Worm (Caenorhabditis elegans) whole organism, L1 larva: ENCODE results near the gene F53B7.7.

Experiments used
- C04F5.9 ChIP-seq: sonication (generic microtip); optimal IDR thresholded peaks from 2 replicates; lab custom pipeline; 2016; ENCODE audit warnings: missing genetic modification characterization, missing compliant biosample characterization
- C16A3.4 ChIP-seq: fragments of 150-350 bp; optimal IDR thresholded peaks from 2 replicates; lab custom pipeline; 2014; ENCODE audit warnings: missing biosample characterization, missing genetic modification characterization
- C34B4.2 ChIP-seq: sonication (generic microtip); optimal IDR thresholded peaks from 2 replicates; lab custom pipeline; 2017; ENCODE audit warnings: mild to moderate bottlenecking, missing genetic modification characterization, missing compliant biosample characterization
- aha-1 ChIP-seq: fragments of 150-350 bp; optimal IDR thresholded peaks from 2 replicates; lab custom pipeline; 2014; ENCODE audit warnings: missing biosample characterization, missing genetic modification characterization
- aly-2 ChIP-seq: fragments of 150-350 bp; optimal IDR thresholded peaks from 2 replicates; lab custom pipeline; 2014; ENCODE audit warnings: missing biosample characterization, missing genetic modification characterization
- ama-1 ChIP-seq: fragments of 150-350 bp; optimal IDR thresholded peaks from 2 replicates; lab custom pipeline; 2014
- ceh-8 ChIP-seq: fragments of 200-800 bp; sonication (Bioruptor generic); optimal IDR thresholded peaks from 2 replicates; lab custom pipeline; 2018; ENCODE audit warnings: mild to moderate bottlenecking, missing genetic modification characterization, moderate library complexity, missing compliant biosample characterization
- ceh-82 ChIP-seq, 3 experiments: fragments of 150-350 bp in 1 of 3; sonication (generic microtip) in 2 of 3; optimal IDR thresholded peaks; 2 replicates each; lab custom pipeline; 2014 to 2017; ENCODE audit warnings: missing biosample characterization in 3 of 3, missing genetic modification characterization in 3 of 3
- ceh-88 ChIP-seq: fragments of 200-800 bp; sonication (Bioruptor generic); IDR thresholded peaks from 2 replicates; pipeline ENCODE4 v1.3.6; 2022; ENCODE audit warnings: missing genetic modification characterization, missing compliant biosample characterization
- ceh-90 ChIP-seq: sonication (generic microtip); optimal IDR thresholded peaks from 2 replicates; lab custom pipeline; 2016; ENCODE audit warnings: missing genetic modification characterization, missing compliant biosample characterization
- ces-1 ChIP-seq: fragments of 150-350 bp; optimal IDR thresholded peaks from 2 replicates; lab custom pipeline; 2014; ENCODE audit warnings: missing biosample characterization, missing genetic modification reagents, missing genetic modification characterization
- dpl-1 ChIP-seq, 3 experiments: fragments of 150-350 bp in 2 of 3; sonication (generic microtip) in 1 of 3; optimal IDR thresholded peaks; 2 replicates each; lab custom pipeline; 2014 to 2017; ENCODE audit warnings: missing biosample characterization in 3 of 3, missing genetic modification characterization in 3 of 3, missing genetic modification reagents in 3 of 3
- dsc-1 ChIP-seq: sonication (generic microtip); optimal IDR thresholded peaks from 2 replicates; lab custom pipeline; 2016; ENCODE audit warnings: mild to moderate bottlenecking, missing genetic modification characterization, missing compliant biosample characterization
- efl-1 ChIP-seq, 4 experiments: fragments of 150-350 bp; optimal IDR thresholded peaks in 3 of 4; peaks in 1 of 4; 1 replicate in 1 of 4; 2 replicates in 3 of 4; lab custom pipeline; 2014; ENCODE audit warnings: missing biosample characterization in 2 of 4, missing genetic modification characterization in 2 of 4, missing genetic modification reagents in 2 of 4
- efl-3 ChIP-seq: fragments of 200-800 bp; sonication (Bioruptor generic); optimal IDR thresholded peaks from 2 replicates; lab custom pipeline; 2018; ENCODE audit warnings: mild to moderate bottlenecking, missing genetic modification characterization, missing compliant biosample characterization
- elt-2 ChIP-seq: sonication (generic microtip); optimal IDR thresholded peaks from 2 replicates; lab custom pipeline; 2016; ENCODE audit warnings: missing genetic modification characterization, mild to moderate bottlenecking, inconsistent platforms, missing compliant biosample characterization, missing genetic modification reagents
- fkh-10 ChIP-seq: sonication (generic microtip); optimal IDR thresholded peaks from 2 replicates; lab custom pipeline; 2017; ENCODE audit warnings: missing biosample characterization, missing genetic modification reagents, missing genetic modification characterization
- fkh-8 ChIP-seq: sonication (generic microtip); optimal IDR thresholded peaks from 2 replicates; lab custom pipeline; 2016; ENCODE audit warnings: mild to moderate bottlenecking, missing genetic modification characterization, missing compliant biosample characterization
- fos-1 ChIP-seq: fragments of 150-350 bp; optimal IDR thresholded peaks from 2 replicates; lab custom pipeline; 2014; ENCODE audit warnings: missing biosample characterization, missing genetic modification characterization
- grh-1 ChIP-seq: fragments of 200-800 bp; sonication (Bioruptor generic); IDR thresholded peaks from 2 replicates; pipeline ENCODE4 v1.3.6; 2022; ENCODE audit warnings: missing genetic modification reagents, missing genetic modification characterization, missing compliant biosample characterization
- hpl-2 ChIP-seq: fragments of 150-350 bp; optimal IDR thresholded peaks from 2 replicates; lab custom pipeline; 2014; ENCODE audit warnings: missing biosample characterization, missing genetic modification reagents, missing genetic modification characterization
- irx-1 ChIP-seq: sonication (generic microtip); optimal IDR thresholded peaks from 2 replicates; lab custom pipeline; 2016; ENCODE audit warnings: missing genetic modification characterization, missing compliant biosample characterization
- lin-13 ChIP-seq: fragments of 150-350 bp; optimal IDR thresholded peaks from 2 replicates; lab custom pipeline; 2014; ENCODE audit warnings: missing biosample characterization, missing genetic modification reagents, missing genetic modification characterization
- lin-14 ChIP-seq: fragments of 200-800 bp; sonication (Bioruptor generic); optimal IDR thresholded peaks from 2 replicates; lab custom pipeline; 2018; ENCODE audit warnings: mild to moderate bottlenecking, missing genetic modification characterization, moderate library complexity, missing compliant biosample characterization
- lin-15B ChIP-seq: fragments of 150-350 bp; sonication (generic microtip); optimal IDR thresholded peaks from 3 replicates; lab custom pipeline; 2014; ENCODE audit warnings: missing biosample characterization, missing genetic modification characterization
- lin-39 ChIP-seq: fragments of 150-350 bp; optimal IDR thresholded peaks from 2 replicates; lab custom pipeline; 2014; ENCODE audit warnings: missing biosample characterization, missing genetic modification reagents, missing genetic modification characterization
- lsy-2 ChIP-seq, 2 experiments: fragments of 150-350 bp; optimal IDR thresholded peaks; 2 replicates each; lab custom pipeline; 2014; ENCODE audit warnings: missing biosample characterization in 2 of 2, missing genetic modification characterization in 2 of 2
- mdl-1 ChIP-seq, 2 experiments: fragments of 150-350 bp; optimal IDR thresholded peaks; 2 replicates each; lab custom pipeline; 2014 to 2017; ENCODE audit warnings: missing biosample characterization in 2 of 2, missing genetic modification characterization in 2 of 2, inconsistent platforms in 1 of 2
- mep-1 ChIP-seq: fragments of 150-350 bp; optimal IDR thresholded peaks from 2 replicates; lab custom pipeline; 2014; ENCODE audit warnings: missing biosample characterization, missing genetic modification characterization
- nhr-12 ChIP-seq: sonication (generic microtip); optimal IDR thresholded peaks from 2 replicates; lab custom pipeline; 2017; ENCODE audit warnings: missing biosample characterization, missing genetic modification characterization
- nhr-19 ChIP-seq: fragments of 200-800 bp; sonication (Bioruptor generic); conservative IDR thresholded peaks from 2 replicates; pipeline ENCODE4 v1.3.6; 2022; ENCODE audit warnings: missing genetic modification characterization, missing compliant biosample characterization
- nhr-28 ChIP-seq: fragments of 150-350 bp; optimal IDR thresholded peaks from 2 replicates; lab custom pipeline; 2014; ENCODE audit warnings: missing biosample characterization, missing genetic modification characterization
- nhr-47 ChIP-seq: sonication (generic microtip); optimal IDR thresholded peaks from 2 replicates; lab custom pipeline; 2016; ENCODE audit warnings: mild to moderate bottlenecking, missing genetic modification characterization, moderate library complexity, missing compliant biosample characterization
- nhr-71 ChIP-seq: sonication (generic microtip); optimal IDR thresholded peaks from 2 replicates; lab custom pipeline; 2016; ENCODE audit warnings: mild to moderate bottlenecking, missing genetic modification characterization, moderate library complexity, missing compliant biosample characterization
- nhr-77 ChIP-seq: fragments of 150-350 bp; optimal IDR thresholded peaks from 2 replicates; lab custom pipeline; 2014; ENCODE audit warnings: missing biosample characterization, missing genetic modification characterization
- nhr-84 ChIP-seq: sonication (generic microtip); optimal IDR thresholded peaks from 2 replicates; lab custom pipeline; 2017; ENCODE audit warnings: missing biosample characterization, missing genetic modification characterization
- nhr-85 ChIP-seq: sonication (generic microtip); peaks from one replicate; lab custom pipeline; 2016; ENCODE audit warnings: missing genetic modification characterization, inconsistent platforms, missing compliant biosample characterization
- nhr-90 ChIP-seq: sonication (generic microtip); optimal IDR thresholded peaks from 2 replicates; lab custom pipeline; 2016; ENCODE audit warnings: mild to moderate bottlenecking, missing genetic modification characterization, missing compliant biosample characterization; ENCODE audit not compliant: poor library complexity
- pag-3 ChIP-seq: sonication (generic microtip); optimal IDR thresholded peaks from 2 replicates; lab custom pipeline; 2017; ENCODE audit warnings: missing genetic modification characterization, mild to moderate bottlenecking, missing compliant biosample characterization, antibody characterized with exemption, borderline replicate concordance; ENCODE audit not compliant: insufficient read depth
- pqm-1 ChIP-seq: sonication (generic microtip); optimal IDR thresholded peaks from 3 replicates; lab custom pipeline; 2017; ENCODE audit warnings: missing biosample characterization, missing genetic modification characterization
- rnt-1 ChIP-seq: sonication (generic microtip); optimal IDR thresholded peaks from 2 replicates; lab custom pipeline; 2016; ENCODE audit warnings: mild to moderate bottlenecking, missing genetic modification characterization, moderate library complexity, missing compliant biosample characterization
- snpc-4 ChIP-seq: fragments of 150-350 bp; optimal IDR thresholded peaks from 2 replicates; lab custom pipeline; 2014; ENCODE audit warnings: missing biosample characterization, missing genetic modification characterization
- tbx-2 ChIP-seq: sonication (generic microtip); optimal IDR thresholded peaks from 2 replicates; lab custom pipeline; 2016; ENCODE audit warnings: missing genetic modification characterization, missing compliant biosample characterization
- unc-130 ChIP-seq: fragments of 150-350 bp; optimal IDR thresholded peaks from 2 replicates; lab custom pipeline; 2017; ENCODE audit warnings: missing biosample characterization, missing genetic modification characterization, inconsistent platforms
- unc-30 ChIP-seq: sonication (generic microtip); optimal IDR thresholded peaks from 2 replicates; lab custom pipeline; 2017; ENCODE audit warnings: missing biosample characterization, missing genetic modification characterization
- unc-62 ChIP-seq: fragments of 150-350 bp; optimal IDR thresholded peaks from 2 replicates; lab custom pipeline; 2014; ENCODE audit warnings: missing biosample characterization, missing genetic modification reagents, missing genetic modification characterization
- xbp-1 ChIP-seq: sonication (generic microtip); optimal IDR thresholded peaks from 2 replicates; lab custom pipeline; 2016; ENCODE audit warnings: missing genetic modification characterization, missing compliant biosample characterization
- zip-4 ChIP-seq: fragments of 200-800 bp; sonication (Bioruptor generic); optimal IDR thresholded peaks from 2 replicates; lab custom pipeline; 2018; ENCODE audit warnings: mild to moderate bottlenecking, missing genetic modification characterization, moderate library complexity, missing compliant biosample characterization
- ztf-4 ChIP-seq: fragments of 150-350 bp; optimal IDR thresholded peaks from 2 replicates; lab custom pipeline; 2014; ENCODE audit warnings: missing biosample characterization, missing genetic modification characterization

Gene F53B7.7

ce11 chrV:10951655-10952278, 47.1 kb upstream of the F53B7.7 start, which contains the start of gene F17C11.4 (continued):
- TF ChIP-seq aha-1 (tag; lab: Kevin White, UChicago) (no peak), nhr-71 (peak; percentile 99), unc-130 (peak; percentile 98), pqm-1 (tag; lab: Kevin White, UChicago) (no peak), pag-3 (tag; lab: Kevin White, UChicago) (peak; percentile 70), mdl-1 (tag; optimal IDR thresholded peaks at IDR 0.05; lab: Kevin White, UChicago) (peak in 1 of 2 experiments; percentile 97), lin-15B (tag; lab: Kevin White, UChicago) (no peak), fkh-10 (GFP tag; lab: Kevin White, UChicago) (peak; percentile 35), nhr-85 (peak; percentile 98), ces-1 (GFP tag; lab: Kevin White, UChicago) (no peak), C16A3.4 (tag; lab: Kevin White, UChicago) (peak; percentile 66), lin-14 (GFP tag; lab: Kevin White, UChicago) (peak; percentile 96), snpc-4 (peak; percentile 71), fos-1 (tag; lab: Kevin White, UChicago) (peak; percentile 47), nhr-84 (tag; lab: Kevin White, UChicago) (no peak), tbx-2 (peak; percentile 88), nhr-90 (tag; lab: Kevin White, UChicago) (peak; percentile 83), zip-4 (GFP tag; lab: Kevin White, UChicago) (peak; percentile 21), irx-1 (tag; lab: Kevin White, UChicago) (peak; percentile 72), mep-1 (tag; lab: Kevin White, UChicago) (peak; percentile 75), lsy-2 (tag; optimal IDR thresholded peaks at IDR 0.05; lab: Kevin White, UChicago) (peak; percentile 80 to 81), nhr-47 (tag; lab: Kevin White, UChicago) (peak; percentile 83), ceh-8 (peak; percentile 59), lin-13 (peak; percentile 78), C04F5.9 (tag; lab: Kevin White, UChicago) (peak; percentile 25), ceh-82 (tag; optimal IDR thresholded peaks at IDR 0.05; lab: Kevin White, UChicago) (peak; percentile 27 to 66 (median 35)), lin-39 (tag; lab: Kevin White, UChicago) (peak; percentile 81), fkh-8 (tag; lab: Kevin White, UChicago) (peak; percentile 71), efl-1 (optimal IDR thresholded peaks at IDR 0.05; lab: Kevin White, UChicago) (peak; percentile 43 to 51), efl-1 (GFP tag; optimal IDR thresholded peaks at IDR 0.05 in 1 of 2; lab: Kevin White, UChicago) (peak; percentile 43 to 94), nhr-28 (tag; lab: Kevin White, UChicago) (no peak), nhr-77 (peak; percentile 2)

- 0 out of 2 replicates have a peak, but pooled peaks have one; percentile 21 for TF ChIP-seq ceh-88 (GFP tag; lab: Robert Waterston, UW)
- TF ChIP-seq dsc-1 (tag; lab: Kevin White, UChicago) = no peak
- TF ChIP-seq nhr-71 = peak; percentile 67
- TF ChIP-seq aha-1 (tag; lab: Kevin White, UChicago) = no peak
- TF ChIP-seq ceh-90 (tag; lab: Kevin White, UChicago) = no peak
- peak; percentile 19 for TF ChIP-seq ztf-4 (tag; lab: Kevin White, UChicago)
- peak; percentile 4 for TF ChIP-seq xbp-1
- TF ChIP-seq rnt-1 (tag; lab: Kevin White, UChicago) = no peak
- no peak for TF ChIP-seq unc-30
- no peak for TF ChIP-seq C34B4.2 (tag; lab: Kevin White, UChicago)
- TF ChIP-seq nhr-12 (tag; lab: Kevin White, UChicago) = no peak
- TF ChIP-seq nhr-84 (tag; lab: Kevin White, UChicago) = no peak
- peak; percentile 51 for TF ChIP-seq nhr-85
- TF ChIP-seq nhr-47 (tag; lab: Kevin White, UChicago) = peak; percentile 47
- TF ChIP-seq aly-2 = no peak
- no peak for TF ChIP-seq ama-1 (lab: Kevin White, UChicago)
- TF ChIP-seq grh-1 (GFP tag; lab: Robert Waterston, UW) = no peak
- TF ChIP-seq mdl-1 (tag; optimal IDR thresholded peaks at IDR 0.05; lab: Kevin White, UChicago) = no peak
- TF ChIP-seq ceh-8 = no peak
- TF ChIP-seq efl-1 (optimal IDR thresholded peaks at IDR 0.05; lab: Kevin White, UChicago) = peak in 1 of 2 experiments; percentile 4
- TF ChIP-seq efl-1 (GFP tag; optimal IDR thresholded peaks at IDR 0.05 in 1 of 2; lab: Kevin White, UChicago) = peak in 1 of 2 experiments; percentile 80
- TF ChIP-seq elt-2 = no peak
- TF ChIP-seq efl-3 (GFP tag; lab: Kevin White, UChicago) = no peak
- TF ChIP-seq dpl-1 (GFP tag; optimal IDR thresholded peaks at IDR 0.05; lab: Kevin White, UChicago) = no peak
- no peak for TF ChIP-seq unc-62 (GFP tag; lab: Kevin White, UChicago)
- 0 out of 2 replicates have a peak, but pooled peaks have one; percentile 20 for TF ChIP-seq nhr-19
- no peak for TF ChIP-seq hpl-2 (GFP tag; lab: Kevin White, UChicago)
These were observed 45.3 kb upstream of the F53B7.7 start for ce11 chrV:10953471-10954155.
